Worm (Caenorhabditis elegans) whole organism, L4 larva: Measurements from ENCODE around the gene srx-50.

Source experiments
- F44E2.7 ChIP-seq: fragments of 200-800 bp; sonication (Bioruptor generic); IDR thresholded peaks from 2 replicates; pipeline ENCODE4 v2.1.2; 2022; ENCODE audit warnings: missing genetic modification characterization, missing compliant biosample characterization
- F49E8.2 ChIP-seq: sonication (generic microtip); optimal IDR thresholded peaks from 2 replicates; lab custom pipeline; 2016; ENCODE audit warnings: missing compliant biosample characterization, mild to moderate bottlenecking, missing genetic modification characterization, borderline replicate concordance
- T20F7.1 ChIP-seq: fragments of 200-800 bp; sonication (Bioruptor generic); optimal IDR thresholded peaks from 2 replicates; lab custom pipeline; 2018; ENCODE audit warnings: mild to moderate bottlenecking, missing genetic modification characterization, missing compliant biosample characterization
- Y75B8A.6 ChIP-seq: fragments of 200-800 bp; sonication (Bioruptor generic); IDR thresholded peaks from 2 replicates; pipeline ENCODE4 v1.3.6; 2022; ENCODE audit warnings: missing genetic modification reagents, missing genetic modification characterization, missing compliant biosample characterization
- ZK337.2 ChIP-seq: fragments of 200-800 bp; sonication (Bioruptor generic); IDR thresholded peaks from 2 replicates; pipeline ENCODE4 v1.3.6; 2022; ENCODE audit warnings: missing genetic modification reagents, missing genetic modification characterization, missing compliant biosample characterization
- aha-1 ChIP-seq: fragments of 150-350 bp; peaks from one replicate; lab custom pipeline; 2014; ENCODE audit warnings: missing biosample characterization, missing genetic modification characterization
- ceh-82 ChIP-seq: sonication (generic microtip); optimal IDR thresholded peaks from 2 replicates; lab custom pipeline; 2017; ENCODE audit warnings: missing biosample characterization, missing genetic modification characterization
- ces-1 ChIP-seq: fragments of 150-350 bp; sonication (generic microtip); optimal IDR thresholded peaks from 4 replicates; lab custom pipeline; 2014; ENCODE audit warnings: missing biosample characterization, missing genetic modification reagents, missing genetic modification characterization
- daf-16 ChIP-seq, 3 experiments: sonication (generic microtip); optimal IDR thresholded peaks; 2 replicates each; lab custom pipeline; 2016 to 2017; ENCODE audit warnings: missing genetic modification characterization in 3 of 3, missing genetic modification reagents in 3 of 3, mild to moderate bottlenecking in 2 of 3, missing compliant biosample characterization in 2 of 3, missing biosample characterization in 1 of 3, moderate library complexity in 1 of 3
- dmd-6 ChIP-seq: fragments of 200-800 bp; sonication (Bioruptor generic); IDR thresholded peaks from 2 replicates; pipeline ENCODE4 v1.3.6; 2022; ENCODE audit warnings: missing genetic modification reagents, missing genetic modification characterization, missing compliant biosample characterization
- dpl-1 ChIP-seq: fragments of 150-350 bp; optimal IDR thresholded peaks from 2 replicates; lab custom pipeline; 2014; ENCODE audit warnings: missing biosample characterization, missing genetic modification reagents, missing genetic modification characterization
- duxl-1 ChIP-seq: sonication (generic microtip); optimal IDR thresholded peaks from 2 replicates; lab custom pipeline; 2016; ENCODE audit warnings: mild to moderate bottlenecking, missing genetic modification characterization, moderate library complexity, missing compliant biosample characterization; ENCODE audit not compliant: poor library complexity
- dve-1 ChIP-seq: sonication (generic microtip); optimal IDR thresholded peaks from 2 replicates; lab custom pipeline; 2017; ENCODE audit warnings: antibody characterized with exemption, mild to moderate bottlenecking, missing genetic modification characterization, missing compliant biosample characterization; ENCODE audit not compliant: insufficient read depth
- hlh-11 ChIP-seq: fragments of 200-800 bp; sonication (Bioruptor generic); optimal IDR thresholded peaks from 2 replicates; lab custom pipeline; 2018; ENCODE audit warnings: mild to moderate bottlenecking, missing genetic modification characterization, missing compliant biosample characterization
- lim-7 ChIP-seq: fragments of 200-800 bp; sonication (Bioruptor generic); IDR thresholded peaks from 2 replicates; pipeline ENCODE4 v1.3.6; 2022; ENCODE audit warnings: missing genetic modification characterization, missing compliant biosample characterization
- lin-29 ChIP-seq: fragments of 200-800 bp; sonication (Bioruptor generic); IDR thresholded peaks from 2 replicates; pipeline ENCODE4 v1.3.6; 2022; ENCODE audit warnings: missing genetic modification reagents, missing genetic modification characterization, missing compliant biosample characterization
- lin-38 ChIP-seq: fragments of 200-800 bp; sonication (Bioruptor generic); IDR thresholded peaks from 2 replicates; pipeline ENCODE4 v1.3.6; 2022; ENCODE audit warnings: missing genetic modification reagents, missing genetic modification characterization, missing compliant biosample characterization
- lsy-2 ChIP-seq, 2 experiments: fragments of 150-350 bp in 1 of 2; sonication (generic microtip) in 1 of 2; optimal IDR thresholded peaks; 2 replicates each; lab custom pipeline; 2014 to 2017; ENCODE audit warnings: missing biosample characterization in 2 of 2, missing genetic modification characterization in 2 of 2
- madf-9 ChIP-seq: fragments of 200-800 bp; sonication (Bioruptor generic); conservative IDR thresholded peaks from 2 replicates; pipeline ENCODE4 v1.3.6; 2022; ENCODE audit warnings: missing genetic modification reagents, missing genetic modification characterization, missing compliant biosample characterization
- mdt-29 ChIP-seq: fragments of 200-800 bp; sonication (Bioruptor generic); IDR thresholded peaks from 2 replicates; pipeline ENCODE4 v1.3.6; 2022; ENCODE audit warnings: missing genetic modification reagents, missing genetic modification characterization, missing compliant biosample characterization
- mes-2 ChIP-seq: sonication (generic microtip); optimal IDR thresholded peaks from 2 replicates; lab custom pipeline; 2016; ENCODE audit warnings: missing genotype, mild to moderate bottlenecking, missing genetic modification characterization, missing compliant biosample characterization; ENCODE audit not compliant: poor library complexity, severe bottlenecking
- mxl-2 ChIP-seq: fragments of 200-800 bp; sonication (Bioruptor generic); conservative IDR thresholded peaks from 2 replicates; pipeline ENCODE4 v1.3.6; 2022; ENCODE audit warnings: missing genetic modification reagents, missing genetic modification characterization, missing compliant biosample characterization
- nhr-10 ChIP-seq: fragments of 150-350 bp; optimal IDR thresholded peaks from 2 replicates; lab custom pipeline; 2014; ENCODE audit warnings: missing biosample characterization, missing genetic modification characterization
- nhr-237 ChIP-seq: sonication (generic microtip); optimal IDR thresholded peaks from 2 replicates; lab custom pipeline; 2017; ENCODE audit warnings: missing biosample characterization, missing genetic modification characterization
- nhr-28 ChIP-seq: fragments of 150-350 bp; optimal IDR thresholded peaks from 2 replicates; lab custom pipeline; 2014; ENCODE audit warnings: missing biosample characterization, missing genetic modification characterization
- nhr-41 ChIP-seq: fragments of 200-800 bp; sonication (Bioruptor generic); IDR thresholded peaks from 2 replicates; pipeline ENCODE4 v1.3.6; 2022; ENCODE audit warnings: missing genetic modification reagents, missing genetic modification characterization, missing compliant biosample characterization
- nhr-48 ChIP-seq: sonication (generic microtip); optimal IDR thresholded peaks from 2 replicates; lab custom pipeline; 2016; ENCODE audit warnings: mild to moderate bottlenecking, missing genetic modification characterization, missing compliant biosample characterization
- php-3 ChIP-seq: fragments of 200-800 bp; sonication (Bioruptor generic); IDR thresholded peaks from 2 replicates; pipeline ENCODE4 v1.3.6; 2022; ENCODE audit warnings: missing genetic modification reagents, missing genetic modification characterization, missing compliant biosample characterization
- pqm-1 ChIP-seq: sonication (generic microtip); optimal IDR thresholded peaks from 2 replicates; lab custom pipeline; 2017; ENCODE audit warnings: missing biosample characterization, missing genetic modification characterization
- rbr-2 ChIP-seq: sonication (generic microtip); optimal IDR thresholded peaks from 2 replicates; lab custom pipeline; 2016; ENCODE audit warnings: missing genotype, missing genetic modification characterization, missing compliant biosample characterization
- saeg-2 ChIP-seq: fragments of 200-800 bp; sonication (Bioruptor generic); IDR thresholded peaks from 2 replicates; pipeline ENCODE4 v1.3.6; 2022; ENCODE audit warnings: missing genetic modification reagents, missing genetic modification characterization, missing compliant biosample characterization
- sdz-12 ChIP-seq: fragments of 200-800 bp; sonication (Bioruptor generic); optimal IDR thresholded peaks from 2 replicates; lab custom pipeline; 2018; ENCODE audit warnings: mild to moderate bottlenecking, missing genetic modification characterization, missing compliant biosample characterization
- set-16 ChIP-seq: fragments of 200-800 bp; sonication (Bioruptor generic); IDR thresholded peaks from 2 replicates; pipeline ENCODE4 v1.3.6; 2022; ENCODE audit warnings: missing genetic modification reagents, missing genetic modification characterization, missing compliant biosample characterization
- skn-1 ChIP-seq: fragments of 150-350 bp; optimal IDR thresholded peaks from 2 replicates; lab custom pipeline; 2014; ENCODE audit warnings: missing biosample characterization, missing genetic modification characterization
- snpc-1.2 ChIP-seq: fragments of 200-800 bp; sonication (Bioruptor generic); IDR thresholded peaks from 2 replicates; pipeline ENCODE4 v1.3.6; 2022; ENCODE audit warnings: missing genetic modification reagents, missing genetic modification characterization, missing compliant biosample characterization
- snpc-4 ChIP-seq: fragments of 150-350 bp; optimal IDR thresholded peaks from 2 replicates; lab custom pipeline; 2014; ENCODE audit warnings: missing biosample characterization, missing genetic modification characterization
- unc-39 ChIP-seq: sonication (generic microtip); optimal IDR thresholded peaks from 2 replicates; lab custom pipeline; 2017; ENCODE audit warnings: missing biosample characterization, missing genetic modification characterization
- zfp-2 ChIP-seq: sonication (generic microtip); optimal IDR thresholded peaks from 2 replicates; lab custom pipeline; 2016; ENCODE audit warnings: mild to moderate bottlenecking, missing genetic modification characterization, missing compliant biosample characterization
- ztf-7 ChIP-seq: fragments of 150-350 bp; optimal IDR thresholded peaks from 2 replicates; lab custom pipeline; 2014; ENCODE audit warnings: missing biosample characterization, missing genetic modification characterization

The srx-50 gene

ce11 chrIV:7044552-7045139 lies 13.1 kb upstream of the srx-50 start, which contains the start of gene tin-9.1 (continued):
- peak; percentile 74 for TF ChIP-seq dve-1 (tag; lab: Kevin White, UChicago)
- peak; percentile 55 for TF ChIP-seq T20F7.1 (GFP tag; lab: Kevin White, UChicago)
- TF ChIP-seq nhr-28, result peak; percentile 37
- no peak for TF ChIP-seq ces-1
- TF ChIP-seq dpl-1, result peak; percentile 75
- peak in 1 of 2 experiments; percentile 92 for TF ChIP-seq lsy-2 (tag; optimal IDR thresholded peaks at IDR 0.05; lab: Kevin White, UChicago)
- TF ChIP-seq snpc-1.2 (GFP tag; lab: Robert Waterston, UW), result peak; percentile 53; the same call in 1 of the 2 replicates
- TF ChIP-seq daf-16 (GFP tag; optimal IDR thresholded peaks at IDR 0.05; lab: Kevin White, UChicago), result no peak
- TF ChIP-seq daf-16 (tag; optimal IDR thresholded peaks at IDR 0.05; lab: Kevin White, UChicago), result peak; percentile 53
- TF ChIP-seq rbr-2, result peak; percentile 52
- no peak for TF ChIP-seq snpc-4 (tag; lab: Kevin White, UChicago)
- peak; percentile 88 for TF ChIP-seq mes-2 (tag; lab: Kevin White, UChicago)

- TF ChIP-seq saeg-2 (GFP tag; lab: Robert Waterston, UW) (no peak), pqm-1 (peak; percentile 66), set-16 (GFP tag; lab: Robert Waterston, UW) (no peak), daf-16 (GFP tag; optimal IDR thresholded peaks at IDR 0.05; lab: Kevin White, UChicago) (no peak), daf-16 (tag; optimal IDR thresholded peaks at IDR 0.05; lab: Kevin White, UChicago) (peak; percentile 20), sdz-12 (no peak), aha-1 (tag; lab: Kevin White, UChicago) (peak; percentile 19), skn-1 (tag; lab: Kevin White, UChicago) (no peak), nhr-28 (peak; percentile 35), duxl-1 (no peak), lim-7 (GFP tag; lab: Robert Waterston, UW) (no peak), dmd-6 (GFP tag; lab: Robert Waterston, UW) (peak; percentile 33; the same call in 1 of the 2 replicates), ztf-7 (tag; lab: Kevin White, UChicago) (no peak), madf-9 (GFP tag; lab: Robert Waterston, UW) (no peak), unc-39 (tag; lab: Kevin White, UChicago) (no peak), F49E8.2 (tag; lab: Kevin White, UChicago) (no peak), php-3 (no peak), lin-38 (no peak), lin-29 (GFP tag; lab: Robert Waterston, UW) (no peak), mxl-2 (GFP tag; lab: Robert Waterston, UW) (no peak), ceh-82 (tag; lab: Kevin White, UChicago) (no peak), Y75B8A.6 (GFP tag; lab: Robert Waterston, UW) (no peak), mdt-29 (GFP tag; lab: Robert Waterston, UW) (no peak), dve-1 (tag; lab: Kevin White, UChicago) (peak; percentile 20), F44E2.7 (no peak), nhr-237 (tag; lab: Kevin White, UChicago) (no peak), zfp-2 (no peak), ZK337.2 (GFP tag; lab: Robert Waterston, UW) (no peak)
These were observed 12.3 kb upstream of the srx-50 start for ce11 chrIV:7045362-7045936.

ce11 chrIV:7046641-7047361 lies 11.0 kb upstream of the srx-50 start:
- TF ChIP-seq lin-29 (GFP tag; lab: Robert Waterston, UW) (no peak), nhr-10 (tag; lab: Kevin White, UChicago) (peak; percentile 68), pqm-1 (peak; percentile 34), sdz-12 (no peak), nhr-28 (peak; percentile 23), daf-16 (GFP tag; optimal IDR thresholded peaks at IDR 0.05; lab: Kevin White, UChicago) (no peak), daf-16 (tag; optimal IDR thresholded peaks at IDR 0.05; lab: Kevin White, UChicago) (peak; percentile 46), hlh-11 (peak; percentile 24), dmd-6 (GFP tag; lab: Robert Waterston, UW) (peak; percentile 82), nhr-41 (GFP tag; lab: Robert Waterston, UW) (no peak), dve-1 (tag; lab: Kevin White, UChicago) (peak; percentile 36), aha-1 (tag; lab: Kevin White, UChicago) (peak; percentile 0), mes-2 (tag; lab: Kevin White, UChicago) (peak; percentile 12), nhr-48 (tag; lab: Kevin White, UChicago) (peak; percentile 24)
